Worm (Caenorhabditis elegans): ENCODE data around the gene acr-12.
A peak's percentile ranks its signal among the peaks of the same experiment; 100 is the strongest.

Gene acr-12

ce11 chrX:13527347-13528092 is 5.1 kb upstream of the acr-12 start, which contains the start of gene pab-2:
TSS of gene pab-2 (minus strand) at chrX:13527415.
- TF ChIP-seq ceh-44 (GFP tag; IDR thresholded peaks at IDR 0.05) (no peak), T26A8.4 (GFP tag; IDR thresholded peaks at IDR 0.05) (peak; percentile 61; the same call in 1 of the 2 replicates), zag-1 (tag; optimal IDR thresholded peaks at IDR 0.05) (peak; percentile 54), lin-29 (GFP tag; IDR thresholded peaks at IDR 0.05) (no peak), Y75B8A.6 (GFP tag; IDR thresholded peaks at IDR 0.05) (no peak), nhr-76 (tag; optimal IDR thresholded peaks at IDR 0.05) (no peak), ceh-62 (tag; optimal IDR thresholded peaks at IDR 0.05) (no peak), duxl-1 (tag; optimal IDR thresholded peaks at IDR 0.05; ENCODE audit: poor library complexity) (no peak), lin-38 (GFP tag; IDR thresholded peaks at IDR 0.05) (peak; percentile 58), daf-16 (GFP tag; optimal IDR thresholded peaks at IDR 0.05) (peak in 1 of 2 experiments; percentile 39), daf-16 (tag; optimal IDR thresholded peaks at IDR 0.05) (peak; percentile 83), ceh-82 (tag; optimal IDR thresholded peaks at IDR 0.05) (no peak), saeg-2 (GFP tag; IDR thresholded peaks at IDR 0.05) (peak; percentile 89), jun-1 (tag; optimal IDR thresholded peaks at IDR 0.05) (no peak), mep-1 (tag; optimal IDR thresholded peaks at IDR 0.05) (peak; percentile 88), lsy-2 (tag; optimal IDR thresholded peaks at IDR 0.05) (peak; percentile 43 to 82), zfp-3 (GFP tag; conservative IDR thresholded peaks at IDR 0.05) (no peak), nhr-10 (tag; optimal IDR thresholded peaks at IDR 0.05) (peak; percentile 38), F26F4.8 (GFP tag; conservative IDR thresholded peaks at IDR 0.05) (no peak), Y105C5A.15 (GFP tag; IDR thresholded peaks at IDR 0.05) (no peak), madf-5 (GFP tag; IDR thresholded peaks at IDR 0.05) (no peak), nhr-42 (GFP tag; IDR thresholded peaks at IDR 0.05) (0 out of 2 replicates have a peak, but pooled peaks have one; percentile 34), lin-39 (tag; optimal IDR thresholded peaks at IDR 0.05) (no peak), cey-2 (tag; optimal IDR thresholded peaks at IDR 0.05; ENCODE audit: borderline replicate concordance, insufficient read depth) (peak; percentile 16), ztf-7 (tag; optimal IDR thresholded peaks at IDR 0.05) (peak; percentile 28), pha-4 (GFP tag; IDR thresholded peaks at IDR 0.05) (peak; percentile 49; the same call in 1 of the 2 replicates), pha-4 (tag; optimal IDR thresholded peaks at IDR 0.05) (no peak), hif-1 (tag; optimal IDR thresholded peaks at IDR 0.05) (peak in 1 of 2 experiments; percentile 59), ZK337.2 (GFP tag; IDR thresholded peaks at IDR 0.05) (no peak), ztf-11 (tag; optimal IDR thresholded peaks at IDR 0.05) (no peak), nhr-6 (tag; optimal IDR thresholded peaks at IDR 0.05) (no peak), dmd-6 (GFP tag; IDR thresholded peaks at IDR 0.05) (peak; percentile 91), hmg-1.1 (GFP tag; IDR thresholded peaks at IDR 0.05) (peak; percentile 90), lin-15B (tag; optimal IDR thresholded peaks at IDR 0.05) (no peak), D1046.2 (GFP tag; IDR thresholded peaks at IDR 0.05) (0 out of 2 replicates have a peak, but pooled peaks have one; percentile 54), lin-13 (GFP tag; optimal IDR thresholded peaks at IDR 0.05) (peak; percentile 41), mxl-3 (GFP tag; optimal IDR thresholded peaks at IDR 0.05) (peak; percentile 97), nhr-102 (tag; optimal IDR thresholded peaks at IDR 0.05) (peak; percentile 92), zfp-2 (tag; optimal IDR thresholded peaks at IDR 0.05) (no peak), attf-4 (tag; optimal IDR thresholded peaks at IDR 0.05) (no peak), hlh-30 (tag; optimal IDR thresholded peaks at IDR 0.05; ENCODE audit: insufficient read depth) (peak; percentile 93), madf-9 (GFP tag; conservative IDR thresholded peaks at IDR 0.05) (peak; percentile 72), nhr-237 (tag; optimal IDR thresholded peaks at IDR 0.05) (no peak), ctbp-1 (GFP tag; IDR thresholded peaks at IDR 0.05) (peak; percentile 68), gei-8 (GFP tag; optimal IDR thresholded peaks at IDR 0.05) (peak; percentile 71), mxl-2 (GFP tag; conservative IDR thresholded peaks at IDR 0.05) (0 out of 2 replicates have a peak, but pooled peaks have one; percentile 61), hlh-11 (tag; optimal IDR thresholded peaks at IDR 0.05) (peak; percentile 98), nhr-25 (tag; optimal IDR thresholded peaks at IDR 0.05; ENCODE audit: borderline replicate concordance, insufficient read depth) (peak; percentile 51), nhr-48 (tag; optimal IDR thresholded peaks at IDR 0.05) (peak; percentile 92)
